Worm (Caenorhabditis elegans) whole organism, L4 larva: Measurements from ENCODE around the gene wdr-62.

Experiments used
- F49E8.2 ChIP-seq: sonication (generic microtip); optimal IDR thresholded peaks from 2 replicates; lab custom pipeline; 2016; ENCODE audit warnings: missing compliant biosample characterization, mild to moderate bottlenecking, missing genetic modification characterization, borderline replicate concordance
- R02D3.7 ChIP-seq: fragments of 150-350 bp; sonication (generic microtip); optimal IDR thresholded peaks from 3 replicates; lab custom pipeline; 2014; ENCODE audit warnings: missing biosample characterization, missing genetic modification characterization
- T20F7.1 ChIP-seq: fragments of 200-800 bp; sonication (Bioruptor generic); optimal IDR thresholded peaks from 2 replicates; lab custom pipeline; 2018; ENCODE audit warnings: mild to moderate bottlenecking, missing genetic modification characterization, missing compliant biosample characterization
- Y105C5A.15 ChIP-seq: fragments of 200-800 bp; sonication (Bioruptor generic); IDR thresholded peaks from 2 replicates; pipeline ENCODE4 v1.3.6; 2022; ENCODE audit warnings: missing genetic modification characterization, missing compliant biosample characterization
- Y5F2A.4 ChIP-seq: fragments of 200-800 bp; sonication (Bioruptor generic); optimal IDR thresholded peaks from 2 replicates; lab custom pipeline; 2018; ENCODE audit warnings: mild to moderate bottlenecking, missing genetic modification characterization, missing compliant biosample characterization
- aha-1 ChIP-seq: fragments of 150-350 bp; peaks from one replicate; lab custom pipeline; 2014; ENCODE audit warnings: missing biosample characterization, missing genetic modification characterization
- aly-2 ChIP-seq: sonication (generic microtip); optimal IDR thresholded peaks from 2 replicates; lab custom pipeline; 2018; ENCODE audit warnings: missing biosample characterization, missing genetic modification characterization
- ama-1 ChIP-seq: fragments of 150-350 bp; optimal IDR thresholded peaks from 2 replicates; lab custom pipeline; 2014; ENCODE audit warnings: inconsistent platforms, mixed read lengths
- ceh-82 ChIP-seq: sonication (generic microtip); optimal IDR thresholded peaks from 2 replicates; lab custom pipeline; 2017; ENCODE audit warnings: missing biosample characterization, missing genetic modification characterization
- daf-12 ChIP-seq: fragments of 150-350 bp; optimal IDR thresholded peaks from 2 replicates; lab custom pipeline; 2014; ENCODE audit warnings: missing biosample characterization, missing genetic modification reagents, missing genetic modification characterization
- daf-16 ChIP-seq, 3 experiments: sonication (generic microtip); optimal IDR thresholded peaks; 2 replicates each; lab custom pipeline; 2016 to 2017; ENCODE audit warnings: missing genetic modification characterization in 3 of 3, missing genetic modification reagents in 3 of 3, mild to moderate bottlenecking in 2 of 3, missing compliant biosample characterization in 2 of 3, missing biosample characterization in 1 of 3, moderate library complexity in 1 of 3
- dmd-6 ChIP-seq: fragments of 200-800 bp; sonication (Bioruptor generic); IDR thresholded peaks from 2 replicates; pipeline ENCODE4 v1.3.6; 2022; ENCODE audit warnings: missing genetic modification reagents, missing genetic modification characterization, missing compliant biosample characterization
- dmd-8 ChIP-seq: fragments of 200-800 bp; sonication (Bioruptor generic); IDR thresholded peaks from 2 replicates; pipeline ENCODE4 v1.3.6; 2022; ENCODE audit warnings: missing genetic modification characterization, missing compliant biosample characterization
- dve-1 ChIP-seq: sonication (generic microtip); optimal IDR thresholded peaks from 2 replicates; lab custom pipeline; 2017; ENCODE audit warnings: antibody characterized with exemption, mild to moderate bottlenecking, missing genetic modification characterization, missing compliant biosample characterization; ENCODE audit not compliant: insufficient read depth
- hlh-11 ChIP-seq: fragments of 200-800 bp; sonication (Bioruptor generic); optimal IDR thresholded peaks from 2 replicates; lab custom pipeline; 2018; ENCODE audit warnings: mild to moderate bottlenecking, missing genetic modification characterization, missing compliant biosample characterization
- hlh-30 ChIP-seq: sonication (generic microtip); optimal IDR thresholded peaks from 2 replicates; lab custom pipeline; 2017; ENCODE audit warnings: antibody characterized with exemption, mild to moderate bottlenecking, missing genetic modification characterization, missing compliant biosample characterization; ENCODE audit not compliant: insufficient read depth
- lin-1 ChIP-seq: fragments of 200-800 bp; sonication (Bioruptor generic); IDR thresholded peaks from 2 replicates; pipeline ENCODE4 v1.3.6; 2022; ENCODE audit warnings: missing genetic modification reagents, missing genetic modification characterization, missing compliant biosample characterization
- mdl-1 ChIP-seq, 2 experiments: fragments of 150-350 bp in 1 of 2; sonication (generic microtip) in 1 of 2; optimal IDR thresholded peaks; 2 replicates each; lab custom pipeline; 2014 to 2017; ENCODE audit warnings: missing biosample characterization in 2 of 2, missing genetic modification characterization in 2 of 2
- mdt-29 ChIP-seq: fragments of 200-800 bp; sonication (Bioruptor generic); IDR thresholded peaks from 2 replicates; pipeline ENCODE4 v1.3.6; 2022; ENCODE audit warnings: missing genetic modification reagents, missing genetic modification characterization, missing compliant biosample characterization
- mep-1 ChIP-seq: fragments of 150-350 bp; sonication (generic microtip); optimal IDR thresholded peaks from 3 replicates; lab custom pipeline; 2014; ENCODE audit warnings: missing biosample characterization, missing genetic modification characterization
- mes-2 ChIP-seq: sonication (generic microtip); optimal IDR thresholded peaks from 2 replicates; lab custom pipeline; 2016; ENCODE audit warnings: missing genotype, mild to moderate bottlenecking, missing genetic modification characterization, missing compliant biosample characterization; ENCODE audit not compliant: poor library complexity, severe bottlenecking
- mxl-3 ChIP-seq: fragments of 200-800 bp; sonication (Bioruptor generic); optimal IDR thresholded peaks from 2 replicates; lab custom pipeline; 2018; ENCODE audit warnings: mild to moderate bottlenecking, missing genetic modification characterization, missing compliant biosample characterization
- nhr-10 ChIP-seq: fragments of 150-350 bp; optimal IDR thresholded peaks from 2 replicates; lab custom pipeline; 2014; ENCODE audit warnings: missing biosample characterization, missing genetic modification characterization
- nhr-102 ChIP-seq: sonication (generic microtip); optimal IDR thresholded peaks from 2 replicates; lab custom pipeline; 2016; ENCODE audit warnings: mild to moderate bottlenecking, missing genetic modification characterization, moderate library complexity, missing compliant biosample characterization
- nhr-237 ChIP-seq: sonication (generic microtip); optimal IDR thresholded peaks from 2 replicates; lab custom pipeline; 2017; ENCODE audit warnings: missing biosample characterization, missing genetic modification characterization
- nhr-6 ChIP-seq: fragments of 150-350 bp; optimal IDR thresholded peaks from 2 replicates; lab custom pipeline; 2014; ENCODE audit warnings: missing biosample characterization, missing genetic modification characterization
- nhr-77 ChIP-seq: fragments of 150-350 bp; optimal IDR thresholded peaks from 2 replicates; lab custom pipeline; 2014; ENCODE audit warnings: missing biosample characterization, missing genetic modification characterization
- pha-4 ChIP-seq, 2 experiments: fragments of 150-350 bp in 1 of 2; fragments of 200-800 bp in 1 of 2; sonication (Bioruptor generic) in 1 of 2; IDR thresholded peaks in 1 of 2; optimal IDR thresholded peaks in 1 of 2; 2 replicates each; pipeline versions ENCODE4 v1.3.6 to Lab custom; 2014 to 2022; ENCODE audit warnings: missing genetic modification characterization in 2 of 2, missing genetic modification reagents in 2 of 2, missing biosample characterization in 1 of 2, missing compliant biosample characterization in 1 of 2
- pqm-1 ChIP-seq: sonication (generic microtip); optimal IDR thresholded peaks from 2 replicates; lab custom pipeline; 2017; ENCODE audit warnings: missing biosample characterization, missing genetic modification characterization
- sdz-12 ChIP-seq: fragments of 200-800 bp; sonication (Bioruptor generic); optimal IDR thresholded peaks from 2 replicates; lab custom pipeline; 2018; ENCODE audit warnings: mild to moderate bottlenecking, missing genetic modification characterization, missing compliant biosample characterization
- set-16 ChIP-seq: fragments of 200-800 bp; sonication (Bioruptor generic); IDR thresholded peaks from 2 replicates; pipeline ENCODE4 v1.3.6; 2022; ENCODE audit warnings: missing genetic modification reagents, missing genetic modification characterization, missing compliant biosample characterization
- snpc-4 ChIP-seq: fragments of 150-350 bp; optimal IDR thresholded peaks from 2 replicates; lab custom pipeline; 2014; ENCODE audit warnings: missing biosample characterization, missing genetic modification characterization
- tra-1 ChIP-seq: fragments of 200-800 bp; sonication (Bioruptor generic); IDR thresholded peaks from 2 replicates; pipeline ENCODE4 v1.3.6; 2022; ENCODE audit warnings: missing genetic modification reagents, missing genetic modification characterization, missing compliant biosample characterization
- ztf-11 ChIP-seq: fragments of 150-350 bp; optimal IDR thresholded peaks from 2 replicates; lab custom pipeline; 2014; ENCODE audit warnings: missing biosample characterization, missing genetic modification characterization
- ztf-7 ChIP-seq: fragments of 150-350 bp; optimal IDR thresholded peaks from 2 replicates; lab custom pipeline; 2014; ENCODE audit warnings: missing biosample characterization, missing genetic modification characterization

The wdr-62 gene

DNA sequence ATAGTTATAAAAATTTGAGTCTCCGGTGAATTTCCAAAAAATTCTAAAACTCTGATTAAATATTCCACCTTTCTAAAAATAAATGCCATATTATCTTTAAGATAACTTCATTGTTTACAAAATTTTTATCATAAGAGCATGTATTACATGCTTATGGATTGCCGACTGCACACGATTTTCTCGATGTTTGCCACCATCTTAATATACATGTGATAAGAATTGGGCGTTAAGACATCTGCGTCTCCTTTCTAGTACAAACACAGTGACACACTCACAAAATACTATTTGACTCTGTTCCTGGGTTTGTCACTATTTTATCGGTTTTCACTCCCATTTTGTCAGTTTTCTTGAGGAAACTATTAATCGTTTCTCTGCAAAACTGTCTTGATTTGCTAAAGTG lies 739 bp upstream of the wdr-62 start (continued):
- 0 out of 2 replicates have a peak, but pooled peaks have one; percentile 34 for TF ChIP-seq tra-1 (GFP tag; lab: Robert Waterston, UW)
- TF ChIP-seq lin-1 (GFP tag; lab: Robert Waterston, UW) = no peak
- no peak for TF ChIP-seq Y105C5A.15
- TF ChIP-seq sdz-12 (GFP tag; lab: Kevin White, UChicago) = no peak
- no peak for TF ChIP-seq nhr-237 (tag; lab: Kevin White, UChicago)
- TF ChIP-seq snpc-4 (tag; lab: Kevin White, UChicago) = no peak
- peak in 1 of 2 experiments; percentile 1 for TF ChIP-seq daf-16 (GFP tag; optimal IDR thresholded peaks at IDR 0.05; lab: Kevin White, UChicago)
- TF ChIP-seq daf-16 (tag; optimal IDR thresholded peaks at IDR 0.05; lab: Kevin White, UChicago) = peak; percentile 91
- peak; percentile 84 for TF ChIP-seq dve-1 (tag; lab: Kevin White, UChicago)
- TF ChIP-seq nhr-77 = peak; percentile 34
- peak; percentile 69 for TF ChIP-seq dmd-6
- TF ChIP-seq ztf-11 (tag; lab: Kevin White, UChicago) = no peak
- TF ChIP-seq mdl-1 (tag; optimal IDR thresholded peaks at IDR 0.05; lab: Kevin White, UChicago) = peak in 1 of 2 experiments; percentile 24
- TF ChIP-seq mxl-3 (GFP tag; lab: Kevin White, UChicago) = peak; percentile 54
- TF ChIP-seq nhr-102 (tag; lab: Kevin White, UChicago) = peak; percentile 21
- TF ChIP-seq mep-1 (tag; lab: Kevin White, UChicago) = peak; percentile 33
- TF ChIP-seq Y5F2A.4 (GFP tag; lab: Kevin White, UChicago) = no peak
- no peak for TF ChIP-seq ama-1
- TF ChIP-seq R02D3.7 (tag; lab: Kevin White, UChicago) = no peak
- peak; percentile 72 for TF ChIP-seq hlh-30 (tag; lab: Kevin White, UChicago)
- TF ChIP-seq nhr-10 = peak; percentile 50
- TF ChIP-seq hlh-11 = peak; percentile 77
- peak; percentile 82 for TF ChIP-seq pqm-1 (tag; lab: Kevin White, UChicago)
- no peak for TF ChIP-seq daf-12
- TF ChIP-seq ztf-7 (tag; lab: Kevin White, UChicago) = no peak
- peak; percentile 25 for TF ChIP-seq mes-2 (tag; lab: Kevin White, UChicago)

DNA sequence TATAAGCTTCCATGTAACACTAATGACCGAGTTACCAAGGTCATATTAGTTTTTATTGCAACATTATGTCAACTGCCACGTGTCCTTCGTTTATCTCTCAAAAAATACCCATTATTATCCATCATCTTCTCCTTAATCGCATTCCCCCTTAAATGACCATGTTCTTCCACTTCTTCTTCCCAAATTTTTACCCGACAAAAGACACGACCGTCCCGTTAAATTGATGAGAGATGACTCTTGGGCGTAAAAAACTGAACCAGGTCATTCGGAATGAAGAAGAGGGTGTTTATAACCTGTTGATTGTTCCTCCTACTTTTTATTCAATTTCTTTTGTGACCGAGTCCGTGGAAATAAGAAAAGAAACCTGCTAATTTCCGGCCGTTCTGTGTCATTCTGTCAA lies 770 bp downstream of the wdr-62 start:
- no peak for TF ChIP-seq T20F7.1 (GFP tag; lab: Kevin White, UChicago)
- no peak for TF ChIP-seq R02D3.7 (tag; lab: Kevin White, UChicago)
- TF ChIP-seq ceh-82 = no peak

DNA sequence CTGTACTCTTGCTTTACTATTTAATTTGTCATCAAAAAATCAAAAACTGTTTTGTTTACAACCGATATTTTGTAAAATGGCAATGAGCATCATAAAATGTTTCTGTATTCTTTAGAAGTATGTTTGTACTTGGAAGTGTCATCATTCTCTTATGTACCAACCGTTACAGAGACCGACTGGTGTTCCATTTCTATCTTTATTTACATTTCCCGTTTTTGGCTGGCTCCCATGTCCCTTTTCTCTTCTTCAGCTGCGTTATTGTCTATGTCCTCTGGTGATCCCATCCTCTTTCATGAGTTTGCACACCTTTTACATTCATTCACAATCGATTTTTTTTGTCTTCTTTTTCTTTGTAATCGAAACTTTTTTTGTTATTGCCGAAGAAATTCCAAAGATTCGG lies 7.6 kb downstream of the wdr-62 start:
- TF ChIP-seq F49E8.2 (no peak), nhr-6 (tag; lab: Kevin White, UChicago) (peak; percentile 22), pha-4 (GFP tag; IDR thresholded peaks at IDR 0.05; lab: Robert Waterston, UW) (no peak), pha-4 (tag; optimal IDR thresholded peaks at IDR 0.05; lab: Kevin White, UChicago) (peak; percentile 94), dmd-8 (no peak)

DNA sequence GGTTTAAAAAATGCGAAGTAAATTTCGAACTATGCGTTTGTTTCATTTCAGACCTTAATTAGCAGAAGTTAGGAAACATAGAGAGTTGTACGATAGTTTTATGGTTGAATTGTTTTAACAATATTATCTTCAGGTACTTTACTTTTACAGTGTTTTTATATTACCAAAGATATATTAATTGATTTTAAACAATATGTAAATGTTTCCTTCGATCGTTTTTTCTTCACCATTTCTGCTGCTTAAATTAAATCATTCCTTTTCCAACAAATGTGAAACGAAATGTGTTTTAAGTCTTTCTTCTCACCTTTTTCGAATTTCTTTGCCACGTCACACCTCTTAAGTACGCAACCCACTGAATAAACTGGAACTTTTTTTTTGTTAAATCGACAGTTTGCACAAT lies 9.5 kb downstream of the wdr-62 start:
- TF ChIP-seq set-16 (GFP tag; lab: Robert Waterston, UW) (no peak), mxl-3 (GFP tag; lab: Kevin White, UChicago) (no peak), aly-2 (tag; lab: Kevin White, UChicago) (no peak), dmd-8 (no peak), mdt-29 (no peak), aha-1 (tag; lab: Kevin White, UChicago) (peak; percentile 93)
